Worm (Caenorhabditis elegans) whole organism, L4 larva: ENCODE measurements around the gene srbc-42.

ENCODE experiments used
- D1046.2 ChIP-seq: fragments of 200-800 bp; sonication (Bioruptor generic); IDR thresholded peaks from 2 replicates; pipeline ENCODE4 v1.3.6; 2022; ENCODE audit warnings: missing genetic modification characterization, missing compliant biosample characterization
- F37D6.2 ChIP-seq: sonication (generic microtip); optimal IDR thresholded peaks from 2 replicates; lab custom pipeline; 2016; ENCODE audit warnings: mild to moderate bottlenecking, missing genetic modification characterization, missing compliant biosample characterization
- F44E2.7 ChIP-seq: fragments of 200-800 bp; sonication (Bioruptor generic); IDR thresholded peaks from 2 replicates; pipeline ENCODE4 v2.1.2; 2022; ENCODE audit warnings: missing genetic modification characterization, missing compliant biosample characterization
- Y105C5A.15 ChIP-seq: fragments of 200-800 bp; sonication (Bioruptor generic); IDR thresholded peaks from 2 replicates; pipeline ENCODE4 v1.3.6; 2022; ENCODE audit warnings: missing genetic modification characterization, missing compliant biosample characterization
- Y48G9A.11 ChIP-seq: fragments of 200-800 bp; sonication (Bioruptor generic); IDR thresholded peaks from 2 replicates; pipeline ENCODE4 v1.3.6; 2022; ENCODE audit warnings: missing genetic modification reagents, missing genetic modification characterization, missing compliant biosample characterization
- Y75B8A.6 ChIP-seq: fragments of 200-800 bp; sonication (Bioruptor generic); IDR thresholded peaks from 2 replicates; pipeline ENCODE4 v1.3.6; 2022; ENCODE audit warnings: missing genetic modification reagents, missing genetic modification characterization, missing compliant biosample characterization
- ZK337.2 ChIP-seq: fragments of 200-800 bp; sonication (Bioruptor generic); IDR thresholded peaks from 2 replicates; pipeline ENCODE4 v1.3.6; 2022; ENCODE audit warnings: missing genetic modification reagents, missing genetic modification characterization, missing compliant biosample characterization
- aha-1 ChIP-seq: fragments of 150-350 bp; peaks from one replicate; lab custom pipeline; 2014; ENCODE audit warnings: missing biosample characterization, missing genetic modification characterization
- arid-1 ChIP-seq: fragments of 200-800 bp; sonication (Bioruptor generic); conservative IDR thresholded peaks from 2 replicates; pipeline ENCODE4 v1.3.6; 2022; ENCODE audit warnings: missing genetic modification reagents, missing genetic modification characterization, missing compliant biosample characterization
- attf-4 ChIP-seq: sonication (generic microtip); optimal IDR thresholded peaks from 3 replicates; lab custom pipeline; 2017; ENCODE audit warnings: missing biosample characterization, missing genetic modification characterization
- ceh-20 ChIP-seq: fragments of 200-800 bp; sonication (Bioruptor generic); IDR thresholded peaks from 2 replicates; pipeline ENCODE4 v1.3.6; 2022; ENCODE audit warnings: missing genetic modification reagents, missing genetic modification characterization, missing compliant biosample characterization
- ces-1 ChIP-seq: fragments of 150-350 bp; sonication (generic microtip); optimal IDR thresholded peaks from 4 replicates; lab custom pipeline; 2014; ENCODE audit warnings: missing biosample characterization, missing genetic modification reagents, missing genetic modification characterization
- cey-2 ChIP-seq: sonication (generic microtip); optimal IDR thresholded peaks from 3 replicates; lab custom pipeline; 2017; ENCODE audit warnings: missing genetic modification characterization, mild to moderate bottlenecking, missing compliant biosample characterization, antibody characterized with exemption, borderline replicate concordance; ENCODE audit not compliant: insufficient read depth
- daf-16 ChIP-seq, 3 experiments: sonication (generic microtip); optimal IDR thresholded peaks; 2 replicates each; lab custom pipeline; 2016 to 2017; ENCODE audit warnings: missing genetic modification characterization in 3 of 3, missing genetic modification reagents in 3 of 3, mild to moderate bottlenecking in 2 of 3, missing compliant biosample characterization in 2 of 3, missing biosample characterization in 1 of 3, moderate library complexity in 1 of 3
- daf-8 ChIP-seq: fragments of 200-800 bp; sonication (Bioruptor generic); IDR thresholded peaks from 2 replicates; pipeline ENCODE4 v1.3.6; 2022; ENCODE audit warnings: missing genetic modification characterization, missing compliant biosample characterization
- dmd-6 ChIP-seq: fragments of 200-800 bp; sonication (Bioruptor generic); IDR thresholded peaks from 2 replicates; pipeline ENCODE4 v1.3.6; 2022; ENCODE audit warnings: missing genetic modification reagents, missing genetic modification characterization, missing compliant biosample characterization
- duxl-1 ChIP-seq: sonication (generic microtip); optimal IDR thresholded peaks from 2 replicates; lab custom pipeline; 2016; ENCODE audit warnings: mild to moderate bottlenecking, missing genetic modification characterization, moderate library complexity, missing compliant biosample characterization; ENCODE audit not compliant: poor library complexity
- dve-1 ChIP-seq: sonication (generic microtip); optimal IDR thresholded peaks from 2 replicates; lab custom pipeline; 2017; ENCODE audit warnings: antibody characterized with exemption, mild to moderate bottlenecking, missing genetic modification characterization, missing compliant biosample characterization; ENCODE audit not compliant: insufficient read depth
- egl-43 ChIP-seq: fragments of 200-800 bp; sonication (Bioruptor generic); IDR thresholded peaks from 2 replicates; pipeline ENCODE4 v1.3.6; 2022; ENCODE audit warnings: missing genetic modification reagents, missing genetic modification characterization, missing compliant biosample characterization
- fkh-10 ChIP-seq: fragments of 150-350 bp; optimal IDR thresholded peaks from 2 replicates; lab custom pipeline; 2014; ENCODE audit warnings: missing biosample characterization, missing genetic modification reagents, missing genetic modification characterization
- fos-1 ChIP-seq: fragments of 150-350 bp; optimal IDR thresholded peaks from 2 replicates; lab custom pipeline; 2014; ENCODE audit warnings: missing biosample characterization, missing genetic modification characterization
- hlh-11 ChIP-seq: fragments of 200-800 bp; sonication (Bioruptor generic); optimal IDR thresholded peaks from 2 replicates; lab custom pipeline; 2018; ENCODE audit warnings: mild to moderate bottlenecking, missing genetic modification characterization, missing compliant biosample characterization
- hlh-30 ChIP-seq: sonication (generic microtip); optimal IDR thresholded peaks from 2 replicates; lab custom pipeline; 2017; ENCODE audit warnings: antibody characterized with exemption, mild to moderate bottlenecking, missing genetic modification characterization, missing compliant biosample characterization; ENCODE audit not compliant: insufficient read depth
- hmg-1.1 ChIP-seq: fragments of 200-800 bp; sonication (Bioruptor generic); IDR thresholded peaks from 2 replicates; pipeline ENCODE4 v1.3.6; 2022; ENCODE audit warnings: missing genetic modification reagents, missing genetic modification characterization, missing compliant biosample characterization
- lin-13 ChIP-seq: fragments of 150-350 bp; optimal IDR thresholded peaks from 2 replicates; lab custom pipeline; 2014; ENCODE audit warnings: missing biosample characterization, missing genetic modification reagents, missing genetic modification characterization
- lin-29 ChIP-seq: fragments of 200-800 bp; sonication (Bioruptor generic); IDR thresholded peaks from 2 replicates; pipeline ENCODE4 v1.3.6; 2022; ENCODE audit warnings: missing genetic modification reagents, missing genetic modification characterization, missing compliant biosample characterization
- lir-3 ChIP-seq: sonication (generic microtip); optimal IDR thresholded peaks from 2 replicates; lab custom pipeline; 2016; ENCODE audit warnings: mild to moderate bottlenecking, missing genetic modification characterization, missing compliant biosample characterization
- lsy-2 ChIP-seq, 2 experiments: fragments of 150-350 bp in 1 of 2; sonication (generic microtip) in 1 of 2; optimal IDR thresholded peaks; 2 replicates each; lab custom pipeline; 2014 to 2017; ENCODE audit warnings: missing biosample characterization in 2 of 2, missing genetic modification characterization in 2 of 2
- mdl-1 ChIP-seq, 2 experiments: fragments of 150-350 bp in 1 of 2; sonication (generic microtip) in 1 of 2; optimal IDR thresholded peaks; 2 replicates each; lab custom pipeline; 2014 to 2017; ENCODE audit warnings: missing biosample characterization in 2 of 2, missing genetic modification characterization in 2 of 2
- mep-1 ChIP-seq: fragments of 150-350 bp; sonication (generic microtip); optimal IDR thresholded peaks from 3 replicates; lab custom pipeline; 2014; ENCODE audit warnings: missing biosample characterization, missing genetic modification characterization
- mes-2 ChIP-seq: sonication (generic microtip); optimal IDR thresholded peaks from 2 replicates; lab custom pipeline; 2016; ENCODE audit warnings: missing genotype, mild to moderate bottlenecking, missing genetic modification characterization, missing compliant biosample characterization; ENCODE audit not compliant: poor library complexity, severe bottlenecking
- mxl-2 ChIP-seq: fragments of 200-800 bp; sonication (Bioruptor generic); conservative IDR thresholded peaks from 2 replicates; pipeline ENCODE4 v1.3.6; 2022; ENCODE audit warnings: missing genetic modification reagents, missing genetic modification characterization, missing compliant biosample characterization
- mxl-3 ChIP-seq: fragments of 200-800 bp; sonication (Bioruptor generic); optimal IDR thresholded peaks from 2 replicates; lab custom pipeline; 2018; ENCODE audit warnings: mild to moderate bottlenecking, missing genetic modification characterization, missing compliant biosample characterization
- nhr-111 ChIP-seq: fragments of 200-800 bp; sonication (Bioruptor generic); optimal IDR thresholded peaks from 2 replicates; lab custom pipeline; 2018; ENCODE audit warnings: mild to moderate bottlenecking, missing genetic modification characterization, missing compliant biosample characterization
- nhr-28 ChIP-seq: fragments of 150-350 bp; optimal IDR thresholded peaks from 2 replicates; lab custom pipeline; 2014; ENCODE audit warnings: missing biosample characterization, missing genetic modification characterization
- nhr-42 ChIP-seq: fragments of 200-800 bp; sonication (Bioruptor generic); IDR thresholded peaks from 2 replicates; pipeline ENCODE4 v1.3.6; 2022; ENCODE audit warnings: missing genetic modification characterization, missing compliant biosample characterization
- nhr-48 ChIP-seq: sonication (generic microtip); optimal IDR thresholded peaks from 2 replicates; lab custom pipeline; 2016; ENCODE audit warnings: mild to moderate bottlenecking, missing genetic modification characterization, missing compliant biosample characterization
- php-3 ChIP-seq: fragments of 200-800 bp; sonication (Bioruptor generic); IDR thresholded peaks from 2 replicates; pipeline ENCODE4 v1.3.6; 2022; ENCODE audit warnings: missing genetic modification reagents, missing genetic modification characterization, missing compliant biosample characterization
- sdz-12 ChIP-seq: fragments of 200-800 bp; sonication (Bioruptor generic); optimal IDR thresholded peaks from 2 replicates; lab custom pipeline; 2018; ENCODE audit warnings: mild to moderate bottlenecking, missing genetic modification characterization, missing compliant biosample characterization
- set-16 ChIP-seq: fragments of 200-800 bp; sonication (Bioruptor generic); IDR thresholded peaks from 2 replicates; pipeline ENCODE4 v1.3.6; 2022; ENCODE audit warnings: missing genetic modification reagents, missing genetic modification characterization, missing compliant biosample characterization
- skn-1 ChIP-seq: fragments of 150-350 bp; optimal IDR thresholded peaks from 2 replicates; lab custom pipeline; 2014; ENCODE audit warnings: missing biosample characterization, missing genetic modification characterization
- snpc-4 ChIP-seq: fragments of 150-350 bp; optimal IDR thresholded peaks from 2 replicates; lab custom pipeline; 2014; ENCODE audit warnings: missing biosample characterization, missing genetic modification characterization
- spr-3 ChIP-seq: fragments of 200-800 bp; sonication (Bioruptor generic); optimal IDR thresholded peaks from 2 replicates; lab custom pipeline; 2018; ENCODE audit warnings: mild to moderate bottlenecking, missing genetic modification characterization, missing compliant biosample characterization
- tra-1 ChIP-seq: fragments of 200-800 bp; sonication (Bioruptor generic); IDR thresholded peaks from 2 replicates; pipeline ENCODE4 v1.3.6; 2022; ENCODE audit warnings: missing genetic modification reagents, missing genetic modification characterization, missing compliant biosample characterization
- unc-39 ChIP-seq: sonication (generic microtip); optimal IDR thresholded peaks from 2 replicates; lab custom pipeline; 2017; ENCODE audit warnings: missing biosample characterization, missing genetic modification characterization
- ztf-11 ChIP-seq: fragments of 150-350 bp; optimal IDR thresholded peaks from 2 replicates; lab custom pipeline; 2014; ENCODE audit warnings: missing biosample characterization, missing genetic modification characterization

srbc-42 gene

DNA sequence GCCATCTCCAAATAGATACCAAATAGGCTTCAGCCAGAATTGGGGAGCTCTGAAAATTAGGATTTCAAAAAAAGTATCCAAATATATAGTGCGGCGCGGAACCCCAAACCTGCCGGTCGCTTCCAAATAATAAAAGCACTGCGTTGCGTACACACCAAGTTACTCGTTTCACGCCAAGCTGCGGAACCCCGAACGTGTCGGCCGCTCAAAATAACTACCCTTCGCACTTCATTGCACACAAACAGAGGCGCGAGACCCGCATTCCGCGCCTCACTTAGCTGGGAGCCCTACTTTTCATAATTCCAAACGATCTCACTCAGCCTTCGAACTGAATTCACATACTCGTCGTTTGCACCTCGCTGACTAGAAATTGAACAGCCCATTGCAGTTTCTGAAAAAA, 8.6 kb upstream of the srbc-42 start:
- no peak for TF ChIP-seq daf-16 (GFP tag; optimal IDR thresholded peaks at IDR 0.05; lab: Kevin White, UChicago)
- TF ChIP-seq daf-16 (tag; optimal IDR thresholded peaks at IDR 0.05; lab: Kevin White, UChicago), result no peak
- TF ChIP-seq Y75B8A.6 (GFP tag; lab: Robert Waterston, UW), result no peak
- no peak for TF ChIP-seq egl-43 (GFP tag; lab: Robert Waterston, UW)
- TF ChIP-seq daf-8, result no peak
- TF ChIP-seq unc-39 (tag; lab: Kevin White, UChicago), result no peak
- TF ChIP-seq lsy-2 (tag; optimal IDR thresholded peaks at IDR 0.05; lab: Kevin White, UChicago), result no peak
- TF ChIP-seq nhr-48 (tag; lab: Kevin White, UChicago), result no peak
- no peak for TF ChIP-seq snpc-4 (tag; lab: Kevin White, UChicago)
- no peak for TF ChIP-seq F44E2.7 (GFP tag; lab: Robert Waterston, UW)
- TF ChIP-seq spr-3 (GFP tag; lab: Kevin White, UChicago), result no peak
- TF ChIP-seq fkh-10 (GFP tag; lab: Kevin White, UChicago), result no peak
- no peak for TF ChIP-seq mxl-2 (GFP tag; lab: Robert Waterston, UW)
- TF ChIP-seq arid-1 (GFP tag; lab: Robert Waterston, UW), result no peak
- TF ChIP-seq cey-2 (tag; lab: Kevin White, UChicago), result no peak
- no peak for TF ChIP-seq fos-1 (tag; lab: Kevin White, UChicago)
- no peak for TF ChIP-seq lir-3 (tag; lab: Kevin White, UChicago)

- no peak for TF ChIP-seq nhr-111 (GFP tag; lab: Kevin White, UChicago)
- no peak for TF ChIP-seq ces-1 (GFP tag; lab: Kevin White, UChicago)
- TF ChIP-seq duxl-1 (tag; lab: Kevin White, UChicago), result peak; percentile 30
- TF ChIP-seq aha-1 (tag; lab: Kevin White, UChicago), result peak; percentile 82
- no peak for TF ChIP-seq ZK337.2 (GFP tag; lab: Robert Waterston, UW)
- peak in 1 of 2 experiments; percentile 13 for TF ChIP-seq mdl-1 (tag; optimal IDR thresholded peaks at IDR 0.05; lab: Kevin White, UChicago)
- TF ChIP-seq lir-3 (tag; lab: Kevin White, UChicago), result no peak
- TF ChIP-seq sdz-12, result no peak
- TF ChIP-seq dve-1 (tag; lab: Kevin White, UChicago), result peak; percentile 11
- no peak for TF ChIP-seq nhr-42 (GFP tag; lab: Robert Waterston, UW)
- TF ChIP-seq hmg-1.1 (GFP tag; lab: Robert Waterston, UW), result peak; percentile 56; the same call in 1 of the 2 replicates
- TF ChIP-seq hlh-11, result peak; percentile 35
- peak; percentile 61 for TF ChIP-seq dmd-6 (GFP tag; lab: Robert Waterston, UW)
- no peak for TF ChIP-seq spr-3 (GFP tag; lab: Kevin White, UChicago)
- TF ChIP-seq lin-13, result no peak
- no peak for TF ChIP-seq ztf-11
- no peak for TF ChIP-seq F44E2.7 (GFP tag; lab: Robert Waterston, UW)
- no peak for TF ChIP-seq attf-4 (tag; lab: Kevin White, UChicago)
- TF ChIP-seq hlh-30 (tag; lab: Kevin White, UChicago), result peak; percentile 53
- peak; percentile 29 for TF ChIP-seq mes-2 (tag; lab: Kevin White, UChicago)
- no peak for TF ChIP-seq daf-16 (GFP tag; optimal IDR thresholded peaks at IDR 0.05; lab: Kevin White, UChicago)
- TF ChIP-seq daf-16 (tag; optimal IDR thresholded peaks at IDR 0.05; lab: Kevin White, UChicago), result peak; percentile 47
- no peak for TF ChIP-seq ceh-20 (GFP tag; lab: Robert Waterston, UW)
- peak; percentile 53 for TF ChIP-seq nhr-28 (tag; lab: Kevin White, UChicago)
Measured at ce11 chrV:2192117-2192516, 1.1 kb upstream of the srbc-42 start, which contains the start of gene nhr-13. Gene nhr-13 (plus strand): TSS chrV:2192485.

DNA sequence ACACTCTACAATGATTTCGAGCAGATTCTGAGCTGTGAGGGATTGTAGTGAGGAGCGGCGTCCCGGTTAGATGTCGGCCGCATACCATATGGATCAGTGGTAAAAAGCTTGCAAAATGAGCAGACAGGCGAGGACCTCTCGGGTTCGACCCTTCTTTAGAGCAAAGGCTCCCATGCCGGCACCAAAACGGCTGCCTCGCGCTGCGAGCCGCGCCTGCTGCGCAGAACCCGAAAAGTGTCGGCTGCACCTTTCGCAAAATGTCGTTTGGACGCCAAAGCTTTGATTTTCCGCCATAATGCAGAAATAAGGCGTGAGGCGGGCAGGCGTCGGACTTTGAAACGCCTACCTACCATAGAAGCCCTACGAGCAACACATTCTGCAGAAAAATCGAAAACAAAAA, 639 bp downstream of the srbc-42 start:
- no peak for TF ChIP-seq F37D6.2 (tag; lab: Kevin White, UChicago)
- TF ChIP-seq D1046.2 (GFP tag; lab: Robert Waterston, UW), result 0 out of 2 replicates have a peak, but pooled peaks have one; percentile 41
- TF ChIP-seq skn-1 (tag; lab: Kevin White, UChicago), result no peak
- TF ChIP-seq Y48G9A.11, result peak; percentile 71; the same call in 1 of the 2 replicates
- TF ChIP-seq snpc-4 (tag; lab: Kevin White, UChicago), result no peak
- TF ChIP-seq cey-2 (tag; lab: Kevin White, UChicago), result no peak
- TF ChIP-seq set-16 (GFP tag; lab: Robert Waterston, UW), result peak; percentile 91
- no peak for TF ChIP-seq mep-1 (tag; lab: Kevin White, UChicago)
- no peak for TF ChIP-seq tra-1 (GFP tag; lab: Robert Waterston, UW)
- TF ChIP-seq unc-39 (tag; lab: Kevin White, UChicago), result no peak
- no peak for TF ChIP-seq dve-1 (tag; lab: Kevin White, UChicago)
- TF ChIP-seq mxl-3, result no peak
- TF ChIP-seq php-3 (GFP tag; lab: Robert Waterston, UW), result no peak
- peak; percentile 70 for TF ChIP-seq egl-43 (GFP tag; lab: Robert Waterston, UW)
- TF ChIP-seq Y105C5A.15 (GFP tag; lab: Robert Waterston, UW), result no peak
- no peak for TF ChIP-seq lin-29
- no peak for TF ChIP-seq Y75B8A.6 (GFP tag; lab: Robert Waterston, UW)
